Worm (Caenorhabditis elegans): ENCODE data around the gene npp-8.

DNA sequence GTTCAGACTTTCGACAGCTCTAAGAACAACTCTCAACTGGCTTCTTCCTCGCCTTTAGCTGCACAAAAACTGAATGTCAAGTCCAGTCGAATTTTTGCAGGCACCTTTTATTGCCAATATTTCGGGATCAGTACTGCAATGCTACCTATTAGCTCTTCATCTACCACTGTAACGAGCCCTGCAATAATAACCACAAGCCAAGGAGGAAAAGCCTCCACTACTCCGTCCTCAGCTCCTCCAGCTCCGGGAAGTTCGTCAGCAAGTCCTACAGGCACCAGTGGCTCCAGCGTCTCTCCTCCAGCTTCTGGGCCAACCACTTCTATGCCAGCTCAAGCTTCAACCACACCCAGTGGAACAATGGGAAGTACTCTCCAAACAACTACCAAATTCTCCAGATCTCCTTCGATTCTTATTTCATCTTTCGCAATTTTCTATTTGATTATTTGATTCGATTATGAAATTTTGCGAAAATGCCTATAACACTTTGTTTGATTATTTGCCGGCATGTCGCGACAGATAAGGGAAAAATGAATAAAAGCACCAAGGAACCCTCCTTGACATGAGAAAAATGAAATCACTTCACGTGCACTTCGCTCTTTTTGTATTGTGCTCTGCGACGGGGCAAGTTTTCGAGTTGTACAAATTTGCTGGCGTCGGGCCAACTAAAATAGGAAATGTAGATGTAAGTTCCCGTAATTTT is 40.5 kb downstream of the npp-8 start, which contains the start of gene C34H4.1:
- TF ChIP-seq ceh-43 (GFP tag; optimal IDR thresholded peaks at IDR 0.05) = no peak
- no peak for TF ChIP-seq mep-1 (tag; optimal IDR thresholded peaks at IDR 0.05)
- TF ChIP-seq flh-1 (GFP tag; optimal IDR thresholded peaks at IDR 0.05) = no peak
- TF ChIP-seq ztf-11 (tag; optimal IDR thresholded peaks at IDR 0.05) = no peak
- TF ChIP-seq snpc-4 (tag; optimal IDR thresholded peaks at IDR 0.05) = no peak
- TF ChIP-seq unc-62 (GFP tag; optimal IDR thresholded peaks at IDR 0.05) = no peak
